Fruit fly (Drosophila melanogaster) whole organism, embryonic: ENCODE measurements around the gene alpha-Man-IIb.

Source experiments
- BEAF-32 ChIP-seq: fragments of 200-800 bp; sonication (Bioruptor generic); optimal IDR thresholded peaks from 3 replicates; lab custom pipeline; 2017; ENCODE audit warnings: missing biosample characterization, missing genetic modification characterization, mild to moderate bottlenecking, moderate library complexity, missing genetic modification reagents
- CG1024 ChIP-seq: fragments of 200-800 bp; sonication (Bioruptor generic); IDR thresholded peaks from 2 replicates; pipeline ENCODE4 v1.3.6; 2022; ENCODE audit warnings: missing biosample characterization, missing genetic modification characterization
- CG10267 ChIP-seq: fragments of 200-800 bp; sonication (Bioruptor generic); optimal IDR thresholded peaks from 2 replicates; lab custom pipeline; 2018; ENCODE audit warnings: missing biosample characterization, mild to moderate bottlenecking, missing genetic modification characterization, moderate library complexity
- CG10366 ChIP-seq: fragments of 200-800 bp; sonication (Bioruptor generic); IDR thresholded peaks from 2 replicates; pipeline ENCODE4 v1.3.6; 2022; ENCODE audit warnings: missing biosample characterization, missing genetic modification characterization
- CG15514 ChIP-seq: fragments of 200-800 bp; sonication (Bioruptor generic); optimal IDR thresholded peaks from 3 replicates; lab custom pipeline; 2017; ENCODE audit warnings: missing biosample characterization, missing genetic modification characterization, mild to moderate bottlenecking, moderate library complexity, missing genetic modification reagents
- CG1602 ChIP-seq: fragments of 200-800 bp; sonication (Bioruptor generic); optimal IDR thresholded peaks from 3 replicates; lab custom pipeline; 2016; ENCODE audit warnings: missing biosample characterization, missing genetic modification characterization
- CG17829 ChIP-seq: fragments of 200-800 bp; optimal IDR thresholded peaks from 2 replicates; lab custom pipeline; 2019; ENCODE audit warnings: missing biosample characterization, mild to moderate bottlenecking, missing genetic modification characterization, moderate library complexity
- CG18599 ChIP-seq: fragments of 200-800 bp; sonication (Bioruptor generic); optimal IDR thresholded peaks from 3 replicates; lab custom pipeline; 2017; ENCODE audit warnings: missing biosample characterization, missing genetic modification characterization, mild to moderate bottlenecking, moderate library complexity, missing genetic modification reagents
- CG2120 ChIP-seq: fragments of 200-800 bp; sonication (Bioruptor generic); optimal IDR thresholded peaks from 3 replicates; lab custom pipeline; 2016; ENCODE audit warnings: missing biosample characterization, missing genetic modification characterization
- CG30020 ChIP-seq: fragments of 200-800 bp; optimal IDR thresholded peaks from 2 replicates; lab custom pipeline; 2019; ENCODE audit warnings: missing biosample characterization, mild to moderate bottlenecking, missing genetic modification characterization, moderate library complexity
- CG3281 ChIP-seq: fragments of 200-800 bp; sonication (Bioruptor generic); optimal IDR thresholded peaks from 3 replicates; lab custom pipeline; 2017; ENCODE audit warnings: missing biosample characterization, mild to moderate bottlenecking, missing genetic modification characterization
- CG33557 ChIP-seq: fragments of 200-800 bp; sonication (Bioruptor generic); optimal IDR thresholded peaks from 2 replicates; lab custom pipeline; 2019; ENCODE audit warnings: missing biosample characterization, mild to moderate bottlenecking, missing genetic modification characterization, moderate library complexity
- CG34224 ChIP-seq: fragments of 200-800 bp; sonication (Bioruptor generic); IDR thresholded peaks from 3 replicates; pipeline ENCODE4 v1.3.6; 2022; ENCODE audit warnings: missing biosample characterization, missing genetic modification characterization; ENCODE audit not compliant: partially characterized antibody
- CG6254 ChIP-seq: fragments of 200-800 bp; sonication (Bioruptor generic); optimal IDR thresholded peaks from 3 replicates; lab custom pipeline; 2017; ENCODE audit warnings: mild to moderate bottlenecking, missing biosample characterization, missing genetic modification reagents, missing genetic modification characterization
- CG8281 ChIP-seq: fragments of 200-800 bp; sonication (Bioruptor generic); optimal IDR thresholded peaks from 2 replicates; lab custom pipeline; 2018; ENCODE audit warnings: missing biosample characterization, mild to moderate bottlenecking, missing genetic modification characterization, moderate library complexity
- CG9215 ChIP-seq: fragments of 200-800 bp; sonication (Bioruptor generic); IDR thresholded peaks from 2 replicates; pipeline ENCODE4 v1.3.6; 2022; ENCODE audit warnings: missing biosample characterization, missing genetic modification characterization
- CG9437 ChIP-seq: fragments of 200-800 bp; sonication (Bioruptor generic); optimal IDR thresholded peaks from 2 replicates; lab custom pipeline; 2018; ENCODE audit warnings: missing biosample characterization, mild to moderate bottlenecking, missing genetic modification characterization
- CG9876 ChIP-seq: fragments of 200-800 bp; sonication (Bioruptor generic); optimal IDR thresholded peaks from 2 replicates; lab custom pipeline; 2016; ENCODE audit warnings: missing biosample characterization, missing genetic modification characterization
- Dbx ChIP-seq: fragments of 200-800 bp; sonication (Bioruptor generic); IDR thresholded peaks from 3 replicates; pipeline ENCODE4 v1.3.6; 2022; ENCODE audit warnings: missing biosample characterization, missing genetic modification characterization
- Dip2 ChIP-seq: fragments of 200-800 bp; sonication (Bioruptor generic); IDR thresholded peaks from 2 replicates; pipeline ENCODE4 v1.3.6; 2022; ENCODE audit warnings: missing biosample characterization, missing genetic modification characterization
- Dref ChIP-seq: fragments of 200-800 bp; sonication (Bioruptor generic); IDR thresholded peaks from 2 replicates; pipeline ENCODE4 v1.3.6; 2022; ENCODE audit warnings: missing biosample characterization, missing genetic modification characterization
- Kr ChIP-seq: fragments of 200-800 bp; sonication (Bioruptor generic); optimal IDR thresholded peaks from 2 replicates; lab custom pipeline; 2017; ENCODE audit warnings: missing biosample characterization, mild to moderate bottlenecking, missing genetic modification characterization
- MBD-R2 ChIP-seq: fragments of 200-800 bp; sonication (Bioruptor generic); IDR thresholded peaks from 2 replicates; pipeline ENCODE4 v1.3.6; 2022; ENCODE audit warnings: missing biosample characterization, missing genetic modification characterization
- Pdp1 ChIP-seq, 2 experiments: fragments of 200-800 bp; sonication (Bioruptor generic); optimal IDR thresholded peaks; 3 replicates each; lab custom pipeline; 2016; ENCODE audit warnings: missing biosample characterization in 2 of 2, missing genetic modification characterization in 2 of 2, mild to moderate bottlenecking in 1 of 2, moderate library complexity in 1 of 2
- Vsx1 ChIP-seq: fragments of 200-800 bp; sonication (Bioruptor generic); optimal IDR thresholded peaks from 2 replicates; lab custom pipeline; 2017; ENCODE audit warnings: missing biosample characterization, mild to moderate bottlenecking, missing genetic modification characterization, missing genetic modification reagents
- Xbp1 ChIP-seq: fragments of 200-800 bp; sonication (Bioruptor generic); optimal IDR thresholded peaks from 3 replicates; lab custom pipeline; 2016; ENCODE audit warnings: missing biosample characterization, mild to moderate bottlenecking, missing genetic modification characterization
- bab2 ChIP-seq: fragments of 200-800 bp; sonication (Bioruptor generic); optimal IDR thresholded peaks from 2 replicates; lab custom pipeline; 2016; ENCODE audit warnings: missing biosample characterization, missing genetic modification characterization
- bcd ChIP-seq: fragments of 200-800 bp; sonication (Bioruptor generic); optimal IDR thresholded peaks from 2 replicates; lab custom pipeline; 2017; ENCODE audit warnings: missing biosample characterization, mild to moderate bottlenecking, missing genetic modification characterization
- chinmo ChIP-seq: fragments of 200-800 bp; sonication (Bioruptor generic); IDR thresholded peaks from 4 replicates; pipeline ENCODE4 v1.3.6; 2022; ENCODE audit warnings: missing biosample characterization, missing genetic modification characterization; ENCODE audit not compliant: partially characterized antibody
- dpn ChIP-seq, 2 experiments: fragments of 200-800 bp; sonication (Bioruptor generic); optimal IDR thresholded peaks; 3 replicates each; lab custom pipeline; 2016; ENCODE audit warnings: missing biosample characterization in 2 of 2, missing genetic modification characterization in 2 of 2
- dysf ChIP-seq: fragments of 200-800 bp; sonication (Bioruptor generic); IDR thresholded peaks from 3 replicates; pipeline ENCODE4 v1.3.6; 2022; ENCODE audit warnings: missing biosample characterization, missing genetic modification characterization
- gfzf ChIP-seq: fragments of 200-800 bp; sonication (Bioruptor generic); optimal IDR thresholded peaks from 2 replicates; lab custom pipeline; 2016; ENCODE audit warnings: missing biosample characterization, mild to moderate bottlenecking, missing genetic modification characterization, moderate library complexity
- insv ChIP-seq, 2 experiments: fragments of 200-800 bp; sonication (Bioruptor generic); optimal IDR thresholded peaks; 3 replicates each; lab custom pipeline; 2016 to 2018; ENCODE audit warnings: missing biosample characterization in 2 of 2, missing genetic modification characterization in 2 of 2
- nerfin-2 ChIP-seq: fragments of 200-800 bp; sonication (Bioruptor generic); IDR thresholded peaks from 2 replicates; pipeline ENCODE4 v1.3.6; 2022; ENCODE audit warnings: missing biosample characterization, missing genetic modification characterization; ENCODE audit not compliant: partially characterized antibody
- row ChIP-seq: fragments of 200-800 bp; sonication (Bioruptor generic); IDR thresholded peaks from 3 replicates; pipeline ENCODE4 v1.3.6; 2022; ENCODE audit warnings: missing biosample characterization, missing genetic modification characterization
- salm ChIP-seq: fragments of 200-800 bp; sonication (Bioruptor generic); optimal IDR thresholded peaks from 2 replicates; lab custom pipeline; 2018; ENCODE audit warnings: missing biosample characterization, mild to moderate bottlenecking, missing genetic modification characterization
- scrt ChIP-seq: fragments of 200-800 bp; sonication (Bioruptor generic); optimal IDR thresholded peaks from 2 replicates; lab custom pipeline; 2018; ENCODE audit warnings: missing biosample characterization, mild to moderate bottlenecking, missing genetic modification characterization, moderate library complexity
- sens-2 ChIP-seq: fragments of 200-800 bp; sonication (Bioruptor generic); IDR thresholded peaks from 2 replicates; pipeline ENCODE4 v1.3.6; 2022; ENCODE audit warnings: missing biosample characterization, missing genetic modification characterization
- so ChIP-seq: fragments of 200-800 bp; sonication (Bioruptor generic); IDR thresholded peaks from 3 replicates; pipeline ENCODE4 v1.3.6; 2022; ENCODE audit warnings: missing biosample characterization, missing genetic modification characterization
- stc ChIP-seq: fragments of 200-800 bp; sonication (Bioruptor generic); IDR thresholded peaks from 2 replicates; pipeline ENCODE4 v1.3.6; 2022; ENCODE audit warnings: missing biosample characterization, missing genetic modification characterization
- trem ChIP-seq: fragments of 200-800 bp; optimal IDR thresholded peaks from 3 replicates; lab custom pipeline; 2019; ENCODE audit warnings: missing biosample characterization, mild to moderate bottlenecking, missing genetic modification characterization, moderate library complexity
- twi ChIP-seq: fragments of 200-800 bp; optimal IDR thresholded peaks from 2 replicates; lab custom pipeline; 2019; ENCODE audit warnings: missing biosample characterization, mild to moderate bottlenecking, missing genetic modification characterization, moderate library complexity
- tx ChIP-seq: fragments of 200-800 bp; sonication (Bioruptor generic); optimal IDR thresholded peaks from 2 replicates; lab custom pipeline; 2016; ENCODE audit warnings: missing biosample characterization, missing genetic modification characterization
- unpg ChIP-seq: fragments of 200-800 bp; sonication (Bioruptor generic); optimal IDR thresholded peaks from 3 replicates; lab custom pipeline; 2018; ENCODE audit warnings: missing biosample characterization, mild to moderate bottlenecking, missing genetic modification characterization, moderate library complexity

The alpha-Man-IIb gene

DNA sequence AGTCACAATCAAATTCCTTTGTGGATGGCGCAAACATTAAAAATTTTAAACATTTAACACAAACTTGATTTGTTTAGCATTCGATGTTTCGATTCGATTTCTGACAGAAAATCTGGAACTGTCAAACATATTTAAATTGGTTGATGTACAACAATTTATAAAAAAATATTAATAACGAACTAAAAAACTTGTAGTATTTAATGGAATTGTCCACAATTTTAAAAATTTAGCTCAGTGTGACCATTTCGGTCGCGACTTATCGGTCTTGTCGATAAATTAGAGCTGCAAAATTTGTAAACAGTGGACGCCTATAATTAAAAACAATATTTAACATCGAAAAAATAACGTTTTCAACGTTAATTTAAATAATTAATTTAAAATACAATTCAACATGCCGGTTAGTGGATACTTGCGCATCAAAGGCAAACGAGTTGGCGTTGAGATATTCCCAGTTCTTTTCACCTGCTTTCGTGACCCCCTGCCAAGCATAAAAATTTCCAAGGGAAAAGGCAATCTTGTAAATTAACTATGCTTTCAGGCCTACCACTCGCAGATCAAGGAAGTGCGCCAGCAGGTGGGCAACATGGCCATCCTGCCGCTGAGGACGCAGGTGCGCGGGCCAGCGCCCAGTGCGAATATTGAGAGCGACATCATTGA lies 30.5 kb downstream of the alpha-Man-IIb start, which contains the start of the genes CG43317 and Arpc3A (continued):
- TF ChIP-seq stc (GFP tag; lab: Robert Waterston, UW) (no peak), CG15514 (GFP tag; lab: Kevin White, UChicago) (peak; percentile 9), bab2 (GFP tag; lab: Kevin White, UChicago) (no peak), chinmo (GFP tag; lab: Robert Waterston, UW) (0 out of 4 replicates have a peak, but pooled peaks have one; percentile 34), CG1602 (GFP tag; lab: Kevin White, UChicago) (no peak), Vsx1 (no peak), Dref (GFP tag; lab: Robert Waterston, UW) (peak; percentile 63), so (GFP tag; lab: Robert Waterston, UW) (no peak), trem (tag; lab: Kevin White, UChicago) (peak; percentile 40), scrt (no peak), Kr (no peak), BEAF-32 (GFP tag; lab: Kevin White, UChicago) (peak; percentile 46), CG10267 (tag; lab: Kevin White, UChicago) (peak; percentile 33), CG8281 (no peak)

DNA sequence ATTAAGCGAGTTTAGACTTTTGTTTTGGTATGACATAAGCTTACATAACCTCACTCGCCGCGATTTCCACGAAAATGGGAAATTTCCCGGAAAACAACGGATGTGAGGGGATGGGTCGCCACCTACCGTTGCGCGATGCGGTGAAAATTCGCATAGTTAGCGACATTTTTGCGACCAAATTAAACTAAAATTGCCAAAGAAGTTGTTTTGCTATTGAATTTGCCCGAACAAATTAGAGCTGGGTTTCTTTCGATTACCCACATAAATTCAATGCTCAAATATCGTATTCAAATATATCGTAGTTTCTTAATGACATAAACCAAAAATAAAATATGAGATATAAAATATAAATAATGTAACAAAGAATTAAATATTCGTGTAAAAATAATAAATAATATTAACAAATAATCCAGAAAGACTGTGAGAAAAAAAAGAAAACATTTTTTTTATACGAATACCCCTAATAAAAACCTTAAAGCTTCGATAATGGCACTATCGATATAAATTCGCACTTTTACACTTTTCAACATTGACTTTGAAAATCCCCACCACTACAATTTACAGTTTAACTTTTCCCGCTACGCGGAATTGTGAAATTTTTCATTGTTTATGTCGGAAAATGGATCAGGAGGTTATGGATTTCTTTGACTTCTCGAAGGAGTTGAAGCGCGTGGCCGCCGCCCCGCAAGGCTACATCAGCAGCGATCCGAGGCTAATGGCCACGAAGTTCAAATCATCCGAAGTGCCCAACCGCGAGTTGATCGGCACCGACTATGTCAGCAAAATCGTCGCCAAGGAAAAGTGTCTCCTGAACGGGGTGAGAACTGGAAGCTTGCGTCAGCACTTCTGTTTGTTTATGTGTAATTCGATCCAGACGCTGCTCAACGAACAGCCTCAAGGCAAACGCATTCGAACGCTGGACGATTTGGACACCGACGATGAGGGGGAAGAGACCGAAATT lies 33.1 kb downstream of the alpha-Man-IIb start, which contains the start of the genes ND-23 and spn-E:
TSS of gene ND-23 (minus strand) at position 254 of the 961 bp plus-strand sequence.
TSS of gene spn-E (plus strand) at position 556 of the 961 bp plus-strand sequence.
- peak; percentile 24 for TF ChIP-seq CG3281 (GFP tag; lab: Kevin White, UChicago)
- peak; percentile 68 for TF ChIP-seq Dref (GFP tag; lab: Robert Waterston, UW)
- no peak for TF ChIP-seq CG6254 (GFP tag; lab: Kevin White, UChicago)
- no peak for TF ChIP-seq Dip2 (GFP tag; lab: Robert Waterston, UW)
- peak; percentile 16; the same call in 1 of the 3 replicates for TF ChIP-seq dysf (GFP tag; lab: Robert Waterston, UW)
- peak in 1 of 2 experiments; percentile 60 for TF ChIP-seq dpn (GFP tag; optimal IDR thresholded peaks at IDR 0.05; lab: Kevin White, UChicago)
- TF ChIP-seq CG18599 (GFP tag; lab: Kevin White, UChicago), result peak; percentile 48
- no peak; the same call in 1 of the 2 replicates for TF ChIP-seq sens-2 (GFP tag; lab: Robert Waterston, UW)
- TF ChIP-seq CG30020, result peak; percentile 63
- TF ChIP-seq nerfin-2 (GFP tag; lab: Robert Waterston, UW), result 0 out of 2 replicates have a peak, but pooled peaks have one; percentile 51
- peak; percentile 73; the same call in 2 of the 3 replicates for TF ChIP-seq Dbx (GFP tag; lab: Robert Waterston, UW)
- no peak for TF ChIP-seq gfzf (GFP tag; lab: Kevin White, UChicago)
- peak; percentile 49 for TF ChIP-seq trem (tag; lab: Kevin White, UChicago)
- TF ChIP-seq CG10366 (GFP tag; lab: Robert Waterston, UW), result peak; percentile 35; the same call in 1 of the 2 replicates
- TF ChIP-seq CG9876 (GFP tag; lab: Kevin White, UChicago), result no peak
- peak; percentile 30 for TF ChIP-seq MBD-R2
- TF ChIP-seq twi, result peak; percentile 49
- TF ChIP-seq chinmo (GFP tag; lab: Robert Waterston, UW), result 0 out of 4 replicates have a peak, but pooled peaks have one; percentile 30
- TF ChIP-seq unpg, result peak; percentile 58
- peak; percentile 82 for TF ChIP-seq row
- TF ChIP-seq Pdp1 (GFP tag; optimal IDR thresholded peaks at IDR 0.05; lab: Kevin White, UChicago), result peak in 1 of 2 experiments; percentile 99
- TF ChIP-seq CG17829 (tag; lab: Kevin White, UChicago), result peak; percentile 85
- TF ChIP-seq insv (GFP tag; optimal IDR thresholded peaks at IDR 0.05; lab: Kevin White, UChicago), result peak in 1 of 2 experiments; percentile 1
- peak; percentile 52 for TF ChIP-seq bcd (GFP tag; lab: Kevin White, UChicago)
- TF ChIP-seq CG9215, result peak; percentile 55; the same call in 1 of the 2 replicates
- TF ChIP-seq Xbp1 (GFP tag; lab: Kevin White, UChicago), result peak; percentile 45
- TF ChIP-seq CG9437 (GFP tag; lab: Kevin White, UChicago), result no peak
- peak; percentile 15 for TF ChIP-seq CG2120
- no peak for TF ChIP-seq CG1024 (GFP tag; lab: Robert Waterston, UW)
- TF ChIP-seq CG33557, result peak; percentile 49
- TF ChIP-seq tx (GFP tag; lab: Kevin White, UChicago), result no peak
- peak; percentile 57; the same call in 1 of the 3 replicates for TF ChIP-seq CG34224 (GFP tag; lab: Robert Waterston, UW)
- TF ChIP-seq salm, result no peak
